Worm (Caenorhabditis elegans) whole organism, L1 larva: ENCODE data around the gene Y59C2A.1.

Source experiments
- C16A3.4 ChIP-seq: fragments of 150-350 bp; optimal IDR thresholded peaks from 2 replicates; lab custom pipeline; 2014; ENCODE audit warnings: missing biosample characterization, missing genetic modification characterization
- aha-1 ChIP-seq: fragments of 150-350 bp; optimal IDR thresholded peaks from 2 replicates; lab custom pipeline; 2014; ENCODE audit warnings: missing biosample characterization, missing genetic modification characterization
- ama-1 ChIP-seq: fragments of 150-350 bp; optimal IDR thresholded peaks from 2 replicates; lab custom pipeline; 2014
- fos-1 ChIP-seq: fragments of 150-350 bp; optimal IDR thresholded peaks from 2 replicates; lab custom pipeline; 2014; ENCODE audit warnings: missing biosample characterization, missing genetic modification characterization
- nhr-237 ChIP-seq: fragments of 150-350 bp; optimal IDR thresholded peaks from 2 replicates; lab custom pipeline; 2014; ENCODE audit warnings: missing biosample characterization, missing genetic modification characterization
- ztf-11 ChIP-seq, 2 experiments: sonication (generic microtip); optimal IDR thresholded peaks; 2 replicates each; lab custom pipeline; 2016 to 2017; ENCODE audit warnings: missing genetic modification characterization in 2 of 2, missing biosample characterization in 1 of 2, missing compliant biosample characterization in 1 of 2

- no peak for TF ChIP-seq C16A3.4 (tag; lab: Kevin White, UChicago)
- no peak for TF ChIP-seq aha-1 (tag; lab: Kevin White, UChicago)
- no peak for TF ChIP-seq ama-1
- TF ChIP-seq fos-1 (tag; lab: Kevin White, UChicago) = no peak
- TF ChIP-seq ztf-11 (tag; optimal IDR thresholded peaks at IDR 0.05; lab: Kevin White, UChicago) = no peak
- no peak for TF ChIP-seq nhr-237 (tag; lab: Kevin White, UChicago)
Measured at ce11 chrII:2215512-2215911, 7.6 kb downstream of the Y59C2A.1 start.
